Fruit fly (Drosophila melanogaster) whole organism, embryonic: ENCODE results near the gene CG8419.

ENCODE experiments used
- Aef1 ChIP-seq: fragments of 200-800 bp; sonication (Bioruptor generic); IDR thresholded peaks from 3 replicates; pipeline ENCODE4 v1.3.6; 2022; ENCODE audit warnings: missing biosample characterization, missing genetic modification characterization
- Antp ChIP-seq: fragments of 200-800 bp; sonication (Bioruptor generic); optimal IDR thresholded peaks from 3 replicates; lab custom pipeline; 2016; ENCODE audit warnings: missing biosample characterization, missing genetic modification characterization
- Atf-2 ChIP-seq: fragments of 200-800 bp; sonication (Bioruptor generic); optimal IDR thresholded peaks from 2 replicates; lab custom pipeline; 2016; ENCODE audit warnings: missing biosample characterization, missing genetic modification characterization
- Bteb2 ChIP-seq: fragments of 200-800 bp; sonication (Bioruptor generic); optimal IDR thresholded peaks from 2 replicates; lab custom pipeline; 2016; ENCODE audit warnings: missing biosample characterization, missing genetic modification characterization
- CG10274 ChIP-seq: fragments of 200-800 bp; sonication (Bioruptor generic); optimal IDR thresholded peaks from 3 replicates; lab custom pipeline; 2017; ENCODE audit warnings: missing biosample characterization, mild to moderate bottlenecking, missing genetic modification characterization
- CG10321 ChIP-seq: fragments of 200-800 bp; sonication (Bioruptor generic); IDR thresholded peaks from 2 replicates; pipeline ENCODE4 v1.3.6; 2022; ENCODE audit warnings: missing biosample characterization, missing genetic modification characterization
- CG12769 ChIP-seq: fragments of 200-800 bp; sonication (Bioruptor generic); optimal IDR thresholded peaks from 2 replicates; lab custom pipeline; 2019; ENCODE audit warnings: missing biosample characterization, mild to moderate bottlenecking, missing genetic modification characterization, moderate library complexity
- CG17568 ChIP-seq: fragments of 200-800 bp; sonication (Bioruptor generic); optimal IDR thresholded peaks from 2 replicates; lab custom pipeline; 2018; ENCODE audit warnings: missing biosample characterization, mild to moderate bottlenecking, missing genetic modification characterization, moderate library complexity
- CG18599 ChIP-seq: fragments of 200-800 bp; sonication (Bioruptor generic); optimal IDR thresholded peaks from 3 replicates; lab custom pipeline; 2017; ENCODE audit warnings: missing biosample characterization, missing genetic modification characterization, mild to moderate bottlenecking, moderate library complexity, missing genetic modification reagents
- CG2199 ChIP-seq: fragments of 200-800 bp; sonication (Bioruptor generic); IDR thresholded peaks from 3 replicates; pipeline ENCODE4 v1.3.6; 2022; ENCODE audit warnings: missing biosample characterization, missing genetic modification characterization
- CG2712 ChIP-seq: fragments of 200-800 bp; optimal IDR thresholded peaks from 3 replicates; lab custom pipeline; 2019; ENCODE audit warnings: missing biosample characterization, mild to moderate bottlenecking, missing genetic modification characterization, moderate library complexity
- CG31388 ChIP-seq: fragments of 200-800 bp; sonication (Bioruptor generic); optimal IDR thresholded peaks from 2 replicates; lab custom pipeline; 2016; ENCODE audit warnings: missing biosample characterization, missing genetic modification characterization
- CG5245 ChIP-seq: fragments of 200-800 bp; sonication (Bioruptor generic); optimal IDR thresholded peaks from 3 replicates; lab custom pipeline; 2016; ENCODE audit warnings: missing biosample characterization, missing genetic modification characterization
- CG7271 ChIP-seq: fragments of 200-800 bp; sonication (Bioruptor generic); optimal IDR thresholded peaks from 2 replicates; lab custom pipeline; 2018; ENCODE audit warnings: missing biosample characterization, mild to moderate bottlenecking, missing genetic modification characterization, moderate library complexity
- CG7745 ChIP-seq: fragments of 200-800 bp; sonication (Bioruptor generic); optimal IDR thresholded peaks from 2 replicates; lab custom pipeline; 2018; ENCODE audit warnings: missing biosample characterization, mild to moderate bottlenecking, missing genetic modification characterization, moderate library complexity
- CG7963 ChIP-seq: fragments of 200-800 bp; sonication (Bioruptor generic); IDR thresholded peaks from 3 replicates; pipeline ENCODE4 v1.3.6; 2022; ENCODE audit warnings: missing biosample characterization, missing genetic modification characterization; ENCODE audit not compliant: partially characterized antibody
- CoRest ChIP-seq: fragments of 200-800 bp; sonication (Bioruptor generic); optimal IDR thresholded peaks from 3 replicates; lab custom pipeline; 2018; ENCODE audit warnings: missing biosample characterization, mild to moderate bottlenecking, missing genetic modification characterization, moderate library complexity
- Dll ChIP-seq: fragments of 200-800 bp; sonication (Bioruptor generic); IDR thresholded peaks from 4 replicates; pipeline ENCODE4 v1.3.6; 2022; ENCODE audit warnings: missing biosample characterization, missing genetic modification characterization; ENCODE audit not compliant: partially characterized antibody
- E2f2 ChIP-seq: fragments of 200-800 bp; sonication (Bioruptor generic); IDR thresholded peaks from 2 replicates; pipeline ENCODE4 v1.3.6; 2022; ENCODE audit warnings: missing biosample characterization, missing genetic modification characterization
- Ets65A ChIP-seq: fragments of 200-800 bp; sonication (Bioruptor generic); peaks from one replicate; lab custom pipeline; 2016; ENCODE audit warnings: missing biosample characterization, missing genetic modification characterization
- GATAe ChIP-seq: fragments of 200-800 bp; sonication (Bioruptor generic); conservative IDR thresholded peaks from 2 replicates; pipeline ENCODE4 v1.3.6; 2022; ENCODE audit warnings: missing biosample characterization, missing genetic modification characterization
- Hr3 ChIP-seq: fragments of 200-800 bp; sonication (Bioruptor generic); optimal IDR thresholded peaks from 3 replicates; lab custom pipeline; 2016; ENCODE audit warnings: missing biosample characterization, missing genetic modification characterization
- Mes4 ChIP-seq: fragments of 200-800 bp; sonication (Bioruptor generic); optimal IDR thresholded peaks from 2 replicates; lab custom pipeline; 2016; ENCODE audit warnings: missing biosample characterization, missing genetic modification characterization
- NC2α ChIP-seq: fragments of 200-800 bp; sonication (Bioruptor generic); optimal IDR thresholded peaks from 2 replicates; lab custom pipeline; 2016; ENCODE audit warnings: missing biosample characterization, missing genetic modification characterization
- NfI ChIP-seq: fragments of 200-800 bp; sonication (Bioruptor generic); optimal IDR thresholded peaks from 3 replicates; lab custom pipeline; 2018; ENCODE audit warnings: missing biosample characterization, mild to moderate bottlenecking, missing genetic modification characterization, moderate library complexity
- Scr ChIP-seq: fragments of 200-800 bp; sonication (Bioruptor generic); IDR thresholded peaks from 2 replicates; pipeline ENCODE4 v1.3.6; 2022; ENCODE audit warnings: missing biosample characterization, missing genetic modification characterization; ENCODE audit not compliant: partially characterized antibody
- Stat92E ChIP-seq, 3 experiments: fragments of >200 bp in 2 of 3; fragments of 200-800 bp in 1 of 3; sonication (Bioruptor generic) in 1 of 3; optimal IDR thresholded peaks; 2 replicates each; lab custom pipeline; 2017 to 2019; ENCODE audit warnings: missing biosample characterization in 3 of 3, missing genetic modification characterization in 3 of 3, mild to moderate bottlenecking in 1 of 3, moderate library complexity in 1 of 3
- Vsx1 ChIP-seq: fragments of 200-800 bp; sonication (Bioruptor generic); optimal IDR thresholded peaks from 2 replicates; lab custom pipeline; 2017; ENCODE audit warnings: missing biosample characterization, mild to moderate bottlenecking, missing genetic modification characterization, missing genetic modification reagents
- bab2 ChIP-seq: fragments of 200-800 bp; sonication (Bioruptor generic); optimal IDR thresholded peaks from 2 replicates; lab custom pipeline; 2016; ENCODE audit warnings: missing biosample characterization, missing genetic modification characterization
- cg ChIP-seq: fragments of 200-800 bp; sonication (Bioruptor generic); optimal IDR thresholded peaks from 3 replicates; lab custom pipeline; 2019; ENCODE audit warnings: missing biosample characterization, mild to moderate bottlenecking, missing genetic modification characterization, moderate library complexity
- dm ChIP-seq: fragments of 200-800 bp; sonication (Bioruptor generic); optimal IDR thresholded peaks from 3 replicates; lab custom pipeline; 2016; ENCODE audit warnings: missing biosample characterization, missing genetic modification characterization
- dmrt99B ChIP-seq: fragments of 200-800 bp; sonication (Bioruptor generic); optimal IDR thresholded peaks from 2 replicates; lab custom pipeline; 2018; ENCODE audit warnings: missing biosample characterization, mild to moderate bottlenecking, missing genetic modification characterization, moderate library complexity
- fd102C ChIP-seq: fragments of 200-800 bp; sonication (Bioruptor generic); optimal IDR thresholded peaks from 2 replicates; lab custom pipeline; 2018; ENCODE audit warnings: missing biosample characterization, mild to moderate bottlenecking, missing genetic modification characterization, moderate library complexity
- gsb ChIP-seq: fragments of 200-800 bp; sonication (Bioruptor generic); IDR thresholded peaks from 2 replicates; pipeline ENCODE4 v1.3.6; 2022; ENCODE audit warnings: missing biosample characterization, missing genetic modification characterization
- h ChIP-seq: fragments of >200 bp; optimal IDR thresholded peaks from 2 replicates; lab custom pipeline; 2017
- hth ChIP-seq: fragments of >200 bp; optimal IDR thresholded peaks from 2 replicates; lab custom pipeline; 2017; ENCODE audit warnings: inconsistent platforms
- inv ChIP-seq: fragments of 200-800 bp; sonication (Bioruptor generic); IDR thresholded peaks from 2 replicates; pipeline ENCODE4 v1.3.6; 2022; ENCODE audit warnings: missing biosample characterization, missing genetic modification characterization; ENCODE audit not compliant: partially characterized antibody
- knrl ChIP-seq: fragments of 200-800 bp; sonication (Bioruptor generic); IDR thresholded peaks from 3 replicates; pipeline ENCODE4 v1.3.6; 2022; ENCODE audit warnings: missing biosample characterization, missing genetic modification characterization; ENCODE audit not compliant: partially characterized antibody
- lbe ChIP-seq: fragments of 200-800 bp; sonication (Bioruptor generic); optimal IDR thresholded peaks from 2 replicates; lab custom pipeline; 2016; ENCODE audit warnings: missing biosample characterization, mild to moderate bottlenecking, missing genetic modification characterization
- lov ChIP-seq, 2 experiments: fragments of 200-800 bp in 1 of 2; fragments of >200 bp in 1 of 2; sonication (Bioruptor generic) in 1 of 2; IDR thresholded peaks in 1 of 2; optimal IDR thresholded peaks in 1 of 2; 2 replicates in 1 of 2; 3 replicates in 1 of 2; pipeline versions ENCODE4 v1.3.6 to Lab custom; 2017 to 2022; ENCODE audit warnings: missing biosample characterization in 1 of 2, missing genetic modification characterization in 1 of 2
- mirr ChIP-seq: fragments of 200-800 bp; sonication (Bioruptor generic); optimal IDR thresholded peaks from 3 replicates; lab custom pipeline; 2018; ENCODE audit warnings: missing biosample characterization, mild to moderate bottlenecking, missing genetic modification characterization
- nau ChIP-seq: fragments of 200-800 bp; sonication (Bioruptor generic); optimal IDR thresholded peaks from 3 replicates; lab custom pipeline; 2017; ENCODE audit warnings: missing biosample characterization, mild to moderate bottlenecking, missing genetic modification characterization, missing genetic modification reagents
- nmo ChIP-seq: fragments of 200-800 bp; sonication (Bioruptor generic); optimal IDR thresholded peaks from 2 replicates; lab custom pipeline; 2018; ENCODE audit warnings: missing biosample characterization, mild to moderate bottlenecking, missing genetic modification characterization, moderate library complexity
- phol ChIP-seq: fragments of 200-800 bp; sonication (Bioruptor generic); optimal IDR thresholded peaks from 3 replicates; lab custom pipeline; 2018; ENCODE audit warnings: missing biosample characterization, mild to moderate bottlenecking, missing genetic modification characterization, moderate library complexity
- ro ChIP-seq: fragments of 200-800 bp; sonication (Bioruptor generic); IDR thresholded peaks from 2 replicates; pipeline ENCODE4 v1.3.6; 2022; ENCODE audit warnings: missing biosample characterization, missing genetic modification characterization
- scrt ChIP-seq: fragments of 200-800 bp; sonication (Bioruptor generic); optimal IDR thresholded peaks from 2 replicates; lab custom pipeline; 2018; ENCODE audit warnings: missing biosample characterization, mild to moderate bottlenecking, missing genetic modification characterization, moderate library complexity
- slou ChIP-seq: fragments of 200-800 bp; sonication (Bioruptor generic); optimal IDR thresholded peaks from 3 replicates; lab custom pipeline; 2016; ENCODE audit warnings: missing biosample characterization, missing genetic modification characterization
- wdn ChIP-seq: fragments of 200-800 bp; sonication (Bioruptor generic); IDR thresholded peaks from 2 replicates; pipeline ENCODE4 v1.3.6; 2022; ENCODE audit warnings: missing biosample characterization, missing genetic modification characterization
- wek ChIP-seq: fragments of 200-800 bp; sonication (Bioruptor generic); optimal IDR thresholded peaks from 3 replicates; lab custom pipeline; 2018; ENCODE audit warnings: missing biosample characterization, mild to moderate bottlenecking, missing genetic modification characterization, moderate library complexity
- yki ChIP-seq: fragments of >200 bp; optimal IDR thresholded peaks from 3 replicates; lab custom pipeline; 2018

Gene CG8419

dm6 chr2L:8159498-8159897 lies 46.5 kb upstream of the CG8419 start, which contains the start of the genes PAPLA1 and Rbsn-5:
PAPLA1 (minus strand) TSS chr2L:8159638.
Rbsn-5 (plus strand) TSS chr2L:8159832.
- TF ChIP-seq E2f2 (GFP tag; lab: Robert Waterston, UW) (peak; percentile 72), Vsx1 (GFP tag; lab: Kevin White, UChicago) (peak; percentile 81), mirr (GFP tag; lab: Kevin White, UChicago) (peak; percentile 91), Stat92E (GFP tag; optimal IDR thresholded peaks at IDR 0.05; lab: Kevin White, UChicago) (no peak), Antp (peak; percentile 95), dm (peak; percentile 89), inv (GFP tag; lab: Robert Waterston, UW) (no peak), ro (peak; percentile 71), phol (tag; lab: Kevin White, UChicago) (peak; percentile 95), slou (GFP tag; lab: Kevin White, UChicago) (peak; percentile 96), lbe (peak; percentile 92), CG7271 (tag; lab: Kevin White, UChicago) (peak; percentile 85), CG2199 (0 out of 3 replicates have a peak, but pooled peaks have one; percentile 22), Hr3 (GFP tag; lab: Kevin White, UChicago) (peak; percentile 95), CoRest (tag; lab: Kevin White, UChicago) (peak; percentile 95), NC2α (GFP tag; lab: Kevin White, UChicago) (peak; percentile 88), CG10321 (GFP tag; lab: Robert Waterston, UW) (peak; percentile 59), wdn (GFP tag; lab: Robert Waterston, UW) (peak; percentile 82), lov (optimal IDR thresholded peaks at IDR 0.05; lab: Kevin White, UChicago) (no peak), lov (GFP tag; IDR thresholded peaks at IDR 0.05; lab: Robert Waterston, UW) (peak; percentile 87), gsb (peak; percentile 77; the same call in 1 of the 2 replicates), CG7745 (tag; lab: Kevin White, UChicago) (no peak), CG17568 (GFP tag; lab: Kevin White, UChicago) (peak; percentile 85), wek (GFP tag; lab: Kevin White, UChicago) (peak; percentile 66), Ets65A (peak; percentile 100), Mes4 (GFP tag; lab: Kevin White, UChicago) (peak; percentile 90), Dll (GFP tag; lab: Robert Waterston, UW) (peak; percentile 51; the same call in 3 of the 4 replicates), scrt (GFP tag; lab: Kevin White, UChicago) (peak; percentile 86), nmo (GFP tag; lab: Kevin White, UChicago) (peak; percentile 96), cg (GFP tag; lab: Kevin White, UChicago) (no peak), CG12769 (peak; percentile 96), h (lab: Kevin White, UChicago) (no peak), fd102C (GFP tag; lab: Kevin White, UChicago) (no peak), CG10274 (GFP tag; lab: Kevin White, UChicago) (peak; percentile 75), CG7963 (GFP tag; lab: Robert Waterston, UW) (no peak), CG5245 (GFP tag; lab: Kevin White, UChicago) (peak; percentile 94), Atf-2 (GFP tag; lab: Kevin White, UChicago) (peak; percentile 94), NfI (GFP tag; lab: Kevin White, UChicago) (peak; percentile 93), Bteb2 (GFP tag; lab: Kevin White, UChicago) (peak; percentile 93), hth (lab: Kevin White, UChicago) (no peak), CG31388 (GFP tag; lab: Kevin White, UChicago) (peak; percentile 89), CG18599 (peak; percentile 94), Aef1 (GFP tag; lab: Robert Waterston, UW) (peak; percentile 93), GATAe (GFP tag; lab: Robert Waterston, UW) (peak; percentile 74), nau (GFP tag; lab: Kevin White, UChicago) (peak; percentile 78), bab2 (GFP tag; lab: Kevin White, UChicago) (peak; percentile 97), yki (lab: Kevin White, UChicago) (peak; percentile 45), dmrt99B (tag; lab: Kevin White, UChicago) (peak; percentile 91), Scr (0 out of 2 replicates have a peak, but pooled peaks have one; percentile 21), CG2712 (tag; lab: Kevin White, UChicago) (peak; percentile 94), knrl (peak; percentile 28; the same call in 1 of the 3 replicates)
